Fruit fly (Drosophila melanogaster): ENCODE data around the gene GstZ1.

GstZ1 gene

DNA sequence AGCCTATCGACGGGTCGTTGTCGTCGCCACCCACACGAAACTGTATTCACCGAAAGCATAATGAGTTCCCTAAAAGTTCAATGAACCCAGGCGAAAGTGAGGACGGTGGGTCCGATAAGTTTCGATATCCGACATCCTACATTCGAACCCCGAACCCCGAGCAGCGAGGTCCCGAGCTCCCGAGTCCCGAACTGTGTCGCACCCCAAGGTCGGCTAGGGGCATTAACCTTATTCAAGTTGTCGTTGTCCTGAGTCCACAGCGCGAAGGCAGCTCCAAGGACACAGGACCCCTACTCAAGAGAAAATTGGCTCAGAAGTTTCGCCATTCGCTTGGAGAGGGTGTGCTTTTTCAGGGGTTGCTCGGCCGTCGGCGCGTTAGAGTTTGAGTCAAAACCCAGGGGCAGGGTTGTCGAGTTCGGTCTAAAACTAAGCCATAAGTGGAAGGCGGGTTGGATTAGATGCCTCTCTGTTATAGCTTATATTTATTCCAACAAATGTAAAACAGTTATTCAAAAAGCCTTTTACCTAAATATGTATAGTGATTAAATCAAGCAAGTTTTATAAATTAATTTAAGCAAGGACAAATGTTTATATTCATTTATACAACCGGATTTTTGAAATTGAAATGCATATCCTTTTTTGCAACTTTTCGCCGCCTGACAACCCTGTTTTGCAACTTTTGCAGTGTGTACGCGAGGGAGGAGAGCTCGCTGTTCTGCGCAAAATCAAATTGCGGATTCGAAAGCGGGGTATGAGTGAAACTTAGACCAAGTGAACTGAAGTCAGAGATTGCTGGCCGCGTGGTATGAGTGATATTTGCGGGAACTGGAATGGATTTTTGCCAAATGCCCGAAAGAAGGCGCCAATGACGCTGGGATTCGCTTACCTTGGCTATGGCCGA lies 3.3 kb upstream of the GstZ1 start (continued):
- TF ChIP-seq CG32264 (GFP tag; optimal IDR thresholded peaks at IDR 0.05) (no peak), Vsx2 (GFP tag; optimal IDR thresholded peaks at IDR 0.05; ENCODE audit: partially characterized antibody) (no peak), h (GFP tag; optimal IDR thresholded peaks at IDR 0.05) (peak; percentile 53), sv (GFP tag; optimal IDR thresholded peaks at IDR 0.05) (peak; percentile 43), pan (optimal IDR thresholded peaks at IDR 0.05) (no peak), N (GFP tag; optimal IDR thresholded peaks at IDR 0.05) (no peak)

- no peak for TF ChIP-seq ey (GFP tag; optimal IDR thresholded peaks at IDR 0.05)
These were observed 1.4 kb downstream of the GstZ1 start for dm6 chr3R:9454980-9455379.

DNA sequence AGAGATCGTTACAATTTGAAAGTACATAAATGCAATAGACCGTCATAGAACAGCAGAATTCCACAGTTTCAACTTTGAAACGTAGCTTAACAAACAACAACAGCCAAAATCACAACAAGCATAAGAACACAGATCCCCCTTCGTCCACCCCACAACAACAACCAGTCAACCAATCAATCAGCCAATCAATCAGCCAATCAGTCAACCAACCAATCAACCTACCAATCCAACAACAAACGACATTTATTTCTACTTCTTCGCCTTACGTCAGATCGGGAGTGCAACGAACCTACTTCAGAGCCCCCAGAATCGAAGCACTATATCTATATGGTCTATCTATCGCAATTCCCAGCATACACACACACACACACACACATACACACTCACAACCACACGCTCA lies 5.7 kb downstream of the GstZ1 start:
- no peak for TF ChIP-seq h (GFP tag; optimal IDR thresholded peaks at IDR 0.05)
- peak; percentile 30 for TF ChIP-seq Dfd (GFP tag; optimal IDR thresholded peaks at IDR 0.05)

- TF ChIP-seq sage (GFP tag; optimal IDR thresholded peaks at IDR 0.05) (no peak), GATAd (GFP tag; optimal IDR thresholded peaks at IDR 0.05) (no peak), Mio (GFP tag; optimal IDR thresholded peaks at IDR 0.05) (no peak), h (GFP tag; optimal IDR thresholded peaks at IDR 0.05) (no peak), dl (GFP tag; optimal IDR thresholded peaks at IDR 0.05; ENCODE audit: insufficient read depth in 1 of 2, partially characterized antibody in 2 of 2) (no peak), Jra (GFP tag; optimal IDR thresholded peaks at IDR 0.05) (no peak), usp (GFP tag; optimal IDR thresholded peaks at IDR 0.05) (no peak), Myc (optimal IDR thresholded peaks at IDR 0.05) (no peak), CG9705 (GFP tag; optimal IDR thresholded peaks at IDR 0.05) (no peak), pan (optimal IDR thresholded peaks at IDR 0.05) (no peak), Hnf4 (GFP tag; optimal IDR thresholded peaks at IDR 0.05) (no peak), Rel (GFP tag; optimal IDR thresholded peaks at IDR 0.05) (no peak), Rel (tag; optimal IDR thresholded peaks at IDR 0.05) (no peak), CrebA (GFP tag; optimal IDR thresholded peaks at IDR 0.05; ENCODE audit: borderline replicate concordance) (no peak), fru (GFP tag; optimal IDR thresholded peaks at IDR 0.05) (no peak), N (GFP tag; optimal IDR thresholded peaks at IDR 0.05) (no peak), Dif (GFP tag; optimal IDR thresholded peaks at IDR 0.05; ENCODE audit: partially characterized antibody) (no peak), foxo (GFP tag; optimal IDR thresholded peaks at IDR 0.05) (no peak), HLH106 (tag; optimal IDR thresholded peaks at IDR 0.05) (no peak), Dfd (GFP tag; optimal IDR thresholded peaks at IDR 0.05) (no peak)
These were observed 8.0 kb downstream of the GstZ1 start for dm6 chr3R:9448320-9448719.

dm6 chr3R:9441996-9442395 lies 14.3 kb downstream of the GstZ1 start:
- no peak for TF ChIP-seq ey (GFP tag; optimal IDR thresholded peaks at IDR 0.05)
- no peak for TF ChIP-seq Dfd (GFP tag; optimal IDR thresholded peaks at IDR 0.05)
- TF ChIP-seq fru (GFP tag; optimal IDR thresholded peaks at IDR 0.05): no peak
- no peak for TF ChIP-seq psq (GFP tag; optimal IDR thresholded peaks at IDR 0.05)
- TF ChIP-seq Jra (GFP tag; optimal IDR thresholded peaks at IDR 0.05): no peak
- TF ChIP-seq lola (GFP tag; optimal IDR thresholded peaks at IDR 0.05): no peak
- TF ChIP-seq Abd-B (GFP tag; optimal IDR thresholded peaks at IDR 0.05): no peak
- no peak for TF ChIP-seq pan (optimal IDR thresholded peaks at IDR 0.05)
- TF ChIP-seq br (GFP tag; optimal IDR thresholded peaks at IDR 0.05): no peak
- no peak for TF ChIP-seq Myc (optimal IDR thresholded peaks at IDR 0.05)
- no peak for TF ChIP-seq jim (GFP tag; optimal IDR thresholded peaks at IDR 0.05)
- TF ChIP-seq brk (GFP tag; optimal IDR thresholded peaks at IDR 0.05): no peak
- TF ChIP-seq tai (GFP tag; optimal IDR thresholded peaks at IDR 0.05): no peak
- TF ChIP-seq CG9705 (GFP tag; optimal IDR thresholded peaks at IDR 0.05): no peak
- TF ChIP-seq N (GFP tag; optimal IDR thresholded peaks at IDR 0.05): no peak
- TF ChIP-seq h (GFP tag; optimal IDR thresholded peaks at IDR 0.05): no peak
- TF ChIP-seq foxo (GFP tag; optimal IDR thresholded peaks at IDR 0.05): no peak

Measured in whole organism, wandering third instar larva.